Worm (Caenorhabditis elegans): ENCODE results near the gene swt-7.

ce11 chrV:5069440-5069839, 38.8 kb upstream of the swt-7 start, which contains the start of gene Y58A7A.1:
- no peak for TF ChIP-seq skn-1 (tag; optimal IDR thresholded peaks at IDR 0.05)
- TF ChIP-seq sea-2 (GFP tag; optimal IDR thresholded peaks at IDR 0.05): no peak
- no peak for TF ChIP-seq aly-2 (tag; optimal IDR thresholded peaks at IDR 0.05)
- TF ChIP-seq ZK546.5 (tag; optimal IDR thresholded peaks at IDR 0.05): no peak
- no peak for TF ChIP-seq unc-39 (tag; optimal IDR thresholded peaks at IDR 0.05)
- TF ChIP-seq elt-3 (tag; optimal IDR thresholded peaks at IDR 0.05): no peak
- no peak for TF ChIP-seq fkh-10 (GFP tag; optimal IDR thresholded peaks at IDR 0.05)
- no peak for TF ChIP-seq elt-1 (tag; optimal IDR thresholded peaks at IDR 0.05)
- TF ChIP-seq unc-62 (GFP tag; optimal IDR thresholded peaks at IDR 0.05): no peak
